Worm (Caenorhabditis elegans): Measurements from ENCODE around the gene pgp-13.
A peak's percentile ranks its signal among the peaks of the same experiment; 100 is the strongest.

Gene pgp-13

DNA sequence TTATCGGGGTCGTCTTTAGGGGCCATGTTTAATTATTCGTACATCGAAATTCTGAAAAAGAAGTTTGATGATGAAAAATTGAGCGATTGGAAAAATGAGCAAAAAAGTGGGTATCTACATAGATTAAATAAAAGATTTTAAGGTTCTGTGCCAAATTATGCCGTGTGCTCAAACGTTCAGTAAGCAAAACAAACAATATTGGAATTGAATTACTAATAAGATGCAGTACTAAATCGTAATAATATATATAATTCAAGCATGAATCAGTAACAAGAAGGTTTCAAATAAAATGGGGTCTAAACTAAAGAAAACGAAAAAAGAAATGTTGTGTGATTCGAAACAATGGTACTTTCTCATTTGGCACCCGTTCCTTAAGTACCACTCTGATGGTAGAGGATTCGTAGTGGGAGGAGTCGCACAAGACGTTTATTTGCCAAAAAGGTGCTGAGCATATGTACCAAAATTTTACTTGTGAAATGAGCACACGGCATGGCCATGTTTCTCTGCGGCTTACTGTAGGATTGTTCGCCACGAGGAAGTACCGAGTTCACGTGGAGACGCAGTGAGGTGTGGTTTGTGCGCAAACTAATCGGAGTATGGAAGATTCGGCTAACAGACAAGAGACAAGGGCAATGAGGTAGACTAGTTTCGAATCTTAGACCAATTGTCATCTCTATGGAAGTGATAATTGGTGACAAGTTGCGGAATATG is 11.1 kb downstream of the pgp-13 start, which contains the start of gene pgp-14:
TSS of gene pgp-14 (minus strand) at position 51 of the 711 bp plus-strand sequence.
- no peak for TF ChIP-seq syd-9 (tag; optimal IDR thresholded peaks at IDR 0.05)
- TF ChIP-seq sdc-2 (tag; optimal IDR thresholded peaks at IDR 0.05): peak; percentile 1

DNA sequence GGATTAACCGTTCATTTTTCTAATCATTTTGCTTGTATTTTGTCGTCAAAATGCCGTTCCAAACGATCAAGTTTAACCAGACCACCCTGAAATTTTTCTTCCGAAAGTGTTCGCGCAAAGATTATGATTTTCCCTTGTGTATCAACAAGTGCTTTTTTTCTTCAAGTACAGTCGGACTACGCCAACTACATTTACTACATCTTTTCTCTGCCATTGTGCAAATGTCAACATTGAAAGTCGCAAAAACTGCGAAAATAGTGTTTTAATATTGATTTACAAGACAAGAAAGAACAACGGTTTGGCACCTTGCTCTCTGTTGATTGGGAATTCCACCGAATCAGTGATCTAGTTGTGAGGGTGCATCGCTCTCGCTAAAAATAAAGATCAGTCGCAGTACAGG is 12.3 kb downstream of the pgp-13 start:
- TF ChIP-seq C38D4.7 (GFP tag; optimal IDR thresholded peaks at IDR 0.05): no peak

DNA sequence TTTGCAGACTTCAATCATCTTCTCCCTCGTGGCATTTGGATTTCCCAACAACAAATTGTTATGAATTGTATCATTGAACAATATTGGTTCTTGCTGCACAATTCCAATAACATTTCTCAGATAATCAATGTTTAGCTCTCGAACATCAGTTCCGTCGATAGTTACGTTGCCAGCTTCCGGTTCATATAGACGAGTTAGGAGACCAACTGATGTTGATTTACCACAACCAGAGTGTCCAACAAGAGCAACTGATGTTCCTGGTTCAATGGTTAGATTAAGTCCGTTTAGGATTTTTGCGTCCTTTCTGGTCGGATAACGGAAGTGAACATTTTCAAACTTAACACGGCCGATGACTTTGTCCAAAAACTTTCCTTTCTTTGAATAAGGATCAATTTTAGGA is 15.5 kb downstream of the pgp-13 start:
- TF ChIP-seq fkh-6 (tag; optimal IDR thresholded peaks at IDR 0.05) (no peak), hlh-13 (GFP tag; optimal IDR thresholded peaks at IDR 0.05) (no peak), npax-4 (tag; optimal IDR thresholded peaks at IDR 0.05) (no peak), fax-1 (tag; optimal IDR thresholded peaks at IDR 0.05) (no peak), ttx-3 (tag; optimal IDR thresholded peaks at IDR 0.05) (no peak), ceh-18 (tag; optimal IDR thresholded peaks at IDR 0.05) (no peak), dmd-4 (tag; optimal IDR thresholded peaks at IDR 0.05; ENCODE audit: borderline replicate concordance) (no peak), pax-1 (tag; optimal IDR thresholded peaks at IDR 0.05) (no peak), ceh-6 (GFP tag; optimal IDR thresholded peaks at IDR 0.05) (no peak), unc-42 (tag; optimal IDR thresholded peaks at IDR 0.05) (no peak), ceh-22 (tag; optimal IDR thresholded peaks at IDR 0.05) (no peak), hlh-8 (tag; optimal IDR thresholded peaks at IDR 0.05) (no peak), pha-4 (tag; optimal IDR thresholded peaks at IDR 0.05) (no peak)

DNA sequence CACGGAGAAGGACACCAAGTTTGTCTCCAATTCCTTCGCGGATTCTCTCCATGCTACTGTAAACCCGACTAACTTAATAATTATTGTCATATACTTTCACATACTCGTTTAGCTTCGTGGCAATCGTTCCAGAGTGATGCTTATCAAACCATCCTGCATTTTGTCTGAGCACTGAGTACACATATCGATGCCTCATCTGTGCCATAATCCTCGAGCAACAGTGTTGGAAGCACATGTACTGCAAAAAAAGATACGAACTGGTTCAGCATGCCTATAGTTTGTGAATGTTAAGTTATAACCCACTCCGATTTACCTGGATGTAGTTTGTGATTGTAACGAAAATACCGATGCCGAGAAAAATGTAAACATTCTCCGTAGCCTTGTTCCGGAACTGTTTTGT is 16.5 kb downstream of the pgp-13 start:
- no peak for TF ChIP-seq elt-2 (tag; optimal IDR thresholded peaks at IDR 0.05)

DNA sequence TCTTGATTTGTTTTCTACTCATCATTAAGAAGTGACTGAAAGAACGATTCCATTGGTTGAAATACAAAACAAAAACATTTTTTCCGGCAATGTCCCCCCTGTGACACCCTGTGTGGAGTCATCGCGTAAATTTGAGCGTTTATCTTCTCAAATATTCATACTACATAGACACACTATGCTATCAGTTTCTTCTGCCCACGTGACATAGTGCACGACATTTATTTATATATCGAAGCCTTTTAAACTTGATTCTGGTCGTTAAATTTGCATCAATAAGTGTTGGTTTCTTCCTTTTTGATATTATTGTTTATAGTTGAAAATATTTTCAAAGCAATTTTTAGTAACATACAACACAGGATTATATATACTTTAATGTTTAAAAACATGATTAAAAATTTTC is 20.5 kb downstream of the pgp-13 start:
- no peak for TF ChIP-seq dmd-4 (tag; optimal IDR thresholded peaks at IDR 0.05; ENCODE audit: borderline replicate concordance)
- no peak for TF ChIP-seq C08G9.2 (tag; optimal IDR thresholded peaks at IDR 0.05)
- TF ChIP-seq odd-2 (tag; optimal IDR thresholded peaks at IDR 0.05): no peak
- no peak for TF ChIP-seq ceh-45 (GFP tag; IDR thresholded peaks at IDR 0.05)
- TF ChIP-seq tbx-2 (tag; optimal IDR thresholded peaks at IDR 0.05): no peak
- TF ChIP-seq eyg-1 (tag; optimal IDR thresholded peaks at IDR 0.05): no peak
- no peak for TF ChIP-seq unc-42 (tag; optimal IDR thresholded peaks at IDR 0.05)
- TF ChIP-seq ceh-18 (tag; optimal IDR thresholded peaks at IDR 0.05): no peak
- no peak for TF ChIP-seq fkh-6 (tag; optimal IDR thresholded peaks at IDR 0.05)
- TF ChIP-seq ceh-14 (tag; optimal IDR thresholded peaks at IDR 0.05): no peak
- TF ChIP-seq ets-4 (tag; optimal IDR thresholded peaks at IDR 0.05): no peak

DNA sequence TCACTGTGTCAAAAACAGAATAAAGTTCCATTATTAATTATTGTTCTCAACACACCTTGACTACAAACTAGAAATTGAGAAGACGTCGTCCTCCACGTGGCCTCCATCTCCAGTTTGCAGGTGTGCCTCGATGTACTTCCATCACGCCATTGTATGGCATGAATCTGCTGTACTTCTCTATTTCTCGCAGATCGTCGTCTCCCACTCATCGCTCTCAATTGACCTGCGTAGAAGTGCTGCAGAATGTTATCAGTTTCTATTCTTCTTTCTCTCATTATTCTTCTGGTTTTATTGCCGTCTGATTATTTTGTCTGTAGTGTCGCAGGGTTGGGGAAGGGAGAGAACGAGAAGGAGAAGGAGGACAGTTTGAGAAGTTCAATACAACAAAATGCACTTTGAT is 21.1 kb downstream of the pgp-13 start:
- peak; percentile 40 for TF ChIP-seq elt-2 (tag; optimal IDR thresholded peaks at IDR 0.05)
- TF ChIP-seq mec-3 (tag; optimal IDR thresholded peaks at IDR 0.05; ENCODE audit: borderline replicate concordance): no peak

DNA sequence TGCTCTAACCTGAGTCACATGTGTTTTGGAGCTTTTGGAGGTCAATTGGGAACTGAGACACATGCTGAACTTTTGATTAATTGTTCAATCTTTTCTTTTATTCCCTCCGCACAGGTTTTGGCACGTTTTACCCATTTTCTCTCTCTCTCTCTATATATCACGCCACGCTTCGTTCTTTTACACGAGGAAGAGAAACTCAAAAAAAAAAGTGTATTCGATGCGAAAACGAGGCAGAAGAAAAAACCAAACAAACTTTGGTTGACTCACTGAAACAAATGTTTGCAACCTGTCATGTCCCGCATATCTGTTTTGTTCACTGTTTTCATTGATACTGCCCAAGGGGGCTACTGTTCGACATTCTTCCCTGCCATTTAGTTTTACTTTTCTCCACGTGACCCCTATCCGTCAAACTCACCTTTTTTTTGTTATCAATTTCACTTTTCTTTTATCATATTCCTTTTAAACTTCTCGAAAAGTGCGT is 22.8 kb downstream of the pgp-13 start:
- TF ChIP-seq ets-4 (tag; optimal IDR thresholded peaks at IDR 0.05) (no peak), hlh-13 (GFP tag; optimal IDR thresholded peaks at IDR 0.05) (no peak), ttx-3 (tag; optimal IDR thresholded peaks at IDR 0.05) (no peak)

DNA sequence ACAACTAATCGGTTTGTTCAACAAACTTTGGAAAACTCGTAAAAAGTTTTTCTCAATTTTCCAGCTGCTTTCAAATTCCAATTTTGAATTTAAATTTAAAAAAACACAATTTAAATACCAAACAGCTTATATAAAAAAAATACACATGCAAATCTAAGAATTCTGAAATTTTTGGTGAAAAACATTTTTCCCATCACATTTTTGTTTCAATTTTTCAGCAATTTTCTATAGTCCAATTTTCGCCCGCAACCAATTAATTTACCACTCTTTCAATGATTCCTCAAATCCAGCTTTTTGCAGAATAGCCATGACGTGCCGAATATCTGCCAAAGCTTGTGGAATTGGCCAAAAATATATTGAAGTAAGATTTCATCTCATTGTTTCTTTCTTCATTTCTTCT is 23.2 kb downstream of the pgp-13 start, which contains the start of gene cept-1:
TSS of gene cept-1 (plus strand) at position 301 of the 400 bp plus-strand sequence.
- no peak for TF ChIP-seq unc-42 (tag; optimal IDR thresholded peaks at IDR 0.05)
